Worm (Caenorhabditis elegans) whole organism, L2 larva: ENCODE results near the gene mlt-10.
A peak's percentile ranks its signal among the peaks of the same experiment; 100 is the strongest.

Source experiments
- C34F6.9 ChIP-seq: fragments of 150-350 bp; optimal IDR thresholded peaks from 2 replicates; lab custom pipeline; 2014; ENCODE audit warnings: missing biosample characterization, missing genetic modification characterization
- F13H6.1 ChIP-seq: sonication (generic microtip); optimal IDR thresholded peaks from 2 replicates; lab custom pipeline; 2016; ENCODE audit warnings: missing genetic modification characterization, missing compliant biosample characterization
- R02D3.7 ChIP-seq: fragments of 150-350 bp; optimal IDR thresholded peaks from 2 replicates; lab custom pipeline; 2014; ENCODE audit warnings: missing biosample characterization, missing genetic modification characterization
- ZK546.5 ChIP-seq: sonication (generic microtip); optimal IDR thresholded peaks from 2 replicates; lab custom pipeline; 2017; ENCODE audit warnings: missing biosample characterization, missing genetic modification characterization
- alr-1 ChIP-seq: fragments of 150-350 bp; optimal IDR thresholded peaks from 2 replicates; lab custom pipeline; 2014; ENCODE audit warnings: missing biosample characterization, missing genetic modification characterization
- ama-1 ChIP-seq: fragments of 150-350 bp; optimal IDR thresholded peaks from 2 replicates; lab custom pipeline; 2018; ENCODE audit warnings: inconsistent platforms
- blmp-1 ChIP-seq: sonication (generic microtip); optimal IDR thresholded peaks from 2 replicates; lab custom pipeline; 2017; ENCODE audit warnings: missing genetic modification characterization, mild to moderate bottlenecking, missing compliant biosample characterization, antibody characterized with exemption, moderate library complexity; ENCODE audit not compliant: insufficient read depth
- ceh-82 ChIP-seq: fragments of 150-350 bp; optimal IDR thresholded peaks from 2 replicates; lab custom pipeline; 2014; ENCODE audit warnings: missing biosample characterization, missing genetic modification characterization
- dmd-4 ChIP-seq: sonication (generic microtip); optimal IDR thresholded peaks from 2 replicates; lab custom pipeline; 2017; ENCODE audit warnings: missing biosample characterization, missing genetic modification characterization
- egl-27 ChIP-seq: sonication (generic microtip); optimal IDR thresholded peaks from 3 replicates; lab custom pipeline; 2017; ENCODE audit warnings: missing biosample characterization, missing genetic modification reagents, missing genetic modification characterization
- fos-1 ChIP-seq: fragments of 150-350 bp; optimal IDR thresholded peaks from 2 replicates; lab custom pipeline; 2014; ENCODE audit warnings: missing biosample characterization, missing genetic modification characterization
- gmeb-1 ChIP-seq: fragments of 150-350 bp; optimal IDR thresholded peaks from 2 replicates; lab custom pipeline; 2014; ENCODE audit warnings: missing biosample characterization, missing genetic modification characterization
- mab-5 ChIP-seq: fragments of 150-350 bp; optimal IDR thresholded peaks from 2 replicates; lab custom pipeline; 2014; ENCODE audit warnings: missing biosample characterization, missing genetic modification characterization
- mbf-1 ChIP-seq: sonication (generic microtip); optimal IDR thresholded peaks from 2 replicates; lab custom pipeline; 2017; ENCODE audit warnings: missing biosample characterization, missing genetic modification characterization
- nhr-11 ChIP-seq: fragments of 150-350 bp; optimal IDR thresholded peaks from 2 replicates; lab custom pipeline; 2014; ENCODE audit warnings: missing biosample characterization, missing genetic modification characterization
- nhr-12 ChIP-seq: fragments of 150-350 bp; optimal IDR thresholded peaks from 2 replicates; lab custom pipeline; 2014; ENCODE audit warnings: missing biosample characterization, missing genetic modification characterization
- nhr-129 ChIP-seq: fragments of 150-350 bp; optimal IDR thresholded peaks from 2 replicates; lab custom pipeline; 2014; ENCODE audit warnings: missing biosample characterization, missing genetic modification characterization
- nhr-21 ChIP-seq: fragments of 150-350 bp; optimal IDR thresholded peaks from 2 replicates; lab custom pipeline; 2014; ENCODE audit warnings: missing biosample characterization, missing genetic modification characterization
- nhr-23 ChIP-seq: fragments of 150-350 bp; optimal IDR thresholded peaks from 2 replicates; lab custom pipeline; 2014; ENCODE audit warnings: missing biosample characterization, missing genetic modification reagents, missing genetic modification characterization
- nhr-237 ChIP-seq: fragments of 150-350 bp; optimal IDR thresholded peaks from 2 replicates; lab custom pipeline; 2014; ENCODE audit warnings: missing biosample characterization, missing genetic modification characterization
- nhr-6 ChIP-seq: fragments of 150-350 bp; optimal IDR thresholded peaks from 2 replicates; lab custom pipeline; 2014; ENCODE audit warnings: missing biosample characterization, missing genetic modification characterization
- nhr-77 ChIP-seq: fragments of 150-350 bp; optimal IDR thresholded peaks from 2 replicates; lab custom pipeline; 2014; ENCODE audit warnings: missing biosample characterization, missing genetic modification characterization
- peb-1 ChIP-seq: fragments of 150-350 bp; optimal IDR thresholded peaks from 2 replicates; lab custom pipeline; 2014; ENCODE audit warnings: missing biosample characterization, missing genetic modification characterization
- sem-4 ChIP-seq: fragments of 150-350 bp; optimal IDR thresholded peaks from 2 replicates; lab custom pipeline; 2014; ENCODE audit warnings: missing biosample characterization, missing genetic modification reagents, missing genetic modification characterization
- skn-1 ChIP-seq: sonication (generic microtip); optimal IDR thresholded peaks from 2 replicates; lab custom pipeline; 2017; ENCODE audit warnings: missing biosample characterization, missing genetic modification characterization
- sma-3 ChIP-seq: sonication (generic microtip); optimal IDR thresholded peaks from 2 replicates; lab custom pipeline; 2016; ENCODE audit warnings: missing genetic modification reagents, missing genetic modification characterization, missing compliant biosample characterization
- sma-9 ChIP-seq, 2 experiments: fragments of 150-350 bp in 1 of 2; sonication (generic microtip) in 1 of 2; optimal IDR thresholded peaks; 2 replicates each; lab custom pipeline; 2014 to 2016; ENCODE audit warnings: missing genetic modification characterization in 2 of 2, mild to moderate bottlenecking in 1 of 2, missing biosample characterization in 1 of 2, missing compliant biosample characterization in 1 of 2, missing genetic modification reagents in 1 of 2, moderate library complexity in 1 of 2
- unc-39 ChIP-seq: fragments of 150-350 bp; optimal IDR thresholded peaks from 2 replicates; lab custom pipeline; 2014; ENCODE audit warnings: missing biosample characterization, missing genetic modification characterization
- unc-55 ChIP-seq: fragments of 150-350 bp; sonication (generic microtip); optimal IDR thresholded peaks from 3 replicates; lab custom pipeline; 2014; ENCODE audit warnings: missing biosample characterization, missing genetic modification reagents, missing genetic modification characterization
- unc-62 ChIP-seq: fragments of 150-350 bp; optimal IDR thresholded peaks from 2 replicates; lab custom pipeline; 2014; ENCODE audit warnings: missing biosample characterization, missing genetic modification reagents, missing genetic modification characterization
- zag-1 ChIP-seq: fragments of 150-350 bp; optimal IDR thresholded peaks from 2 replicates; lab custom pipeline; 2014; ENCODE audit warnings: missing biosample characterization, missing genetic modification characterization
- ztf-4 ChIP-seq: fragments of 150-350 bp; optimal IDR thresholded peaks from 2 replicates; lab custom pipeline; 2014; ENCODE audit warnings: missing biosample characterization, missing genetic modification characterization

Gene mlt-10

DNA sequence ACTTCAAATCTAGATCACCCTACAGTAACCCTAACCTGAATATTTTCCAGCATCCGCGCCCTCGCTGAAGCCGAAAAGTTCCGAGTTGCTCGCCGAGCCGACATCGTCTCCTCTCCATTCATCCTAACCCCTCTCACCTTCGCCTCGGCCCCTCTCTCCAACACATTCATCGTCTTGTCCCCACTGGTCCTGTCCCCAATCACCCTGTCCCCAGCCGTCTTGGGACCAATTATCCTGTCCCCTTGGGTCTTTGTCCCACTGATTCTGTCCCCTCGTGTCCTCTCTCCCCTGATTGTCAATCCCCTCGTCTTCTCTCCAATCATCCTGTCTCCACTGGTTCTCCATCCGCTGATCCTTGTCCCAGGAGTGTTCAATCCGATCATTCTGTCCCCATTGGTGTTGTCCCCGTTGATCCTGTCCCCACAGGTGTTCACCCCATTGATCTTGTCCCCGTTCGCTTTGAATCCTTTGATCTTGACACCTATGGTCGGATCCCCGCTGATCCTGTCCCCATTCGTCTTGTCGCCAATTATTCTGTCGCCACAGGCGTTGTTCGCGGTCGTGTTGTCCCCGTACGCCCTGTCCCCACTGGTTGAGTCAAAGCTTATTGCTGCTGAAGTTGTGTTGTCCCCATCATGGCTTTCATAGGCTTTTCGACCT is 4.9 kb downstream of the mlt-10 start, which contains the start of gene lips-7:
TSS of gene lips-7 (plus strand) at position 610 of the 660 bp plus-strand sequence.
- TF ChIP-seq ama-1 (lab: Kevin White, UChicago) (no peak), nhr-23 (tag; lab: Kevin White, UChicago) (no peak), nhr-77 (tag; lab: Kevin White, UChicago) (no peak), sem-4 (tag; lab: Kevin White, UChicago) (no peak), dmd-4 (tag; lab: Kevin White, UChicago) (no peak), gmeb-1 (no peak), C34F6.9 (tag; lab: Kevin White, UChicago) (no peak), nhr-237 (tag; lab: Kevin White, UChicago) (no peak), nhr-12 (no peak), ztf-4 (tag; lab: Kevin White, UChicago) (no peak), peb-1 (tag; lab: Kevin White, UChicago) (no peak), alr-1 (tag; lab: Kevin White, UChicago) (no peak)

DNA sequence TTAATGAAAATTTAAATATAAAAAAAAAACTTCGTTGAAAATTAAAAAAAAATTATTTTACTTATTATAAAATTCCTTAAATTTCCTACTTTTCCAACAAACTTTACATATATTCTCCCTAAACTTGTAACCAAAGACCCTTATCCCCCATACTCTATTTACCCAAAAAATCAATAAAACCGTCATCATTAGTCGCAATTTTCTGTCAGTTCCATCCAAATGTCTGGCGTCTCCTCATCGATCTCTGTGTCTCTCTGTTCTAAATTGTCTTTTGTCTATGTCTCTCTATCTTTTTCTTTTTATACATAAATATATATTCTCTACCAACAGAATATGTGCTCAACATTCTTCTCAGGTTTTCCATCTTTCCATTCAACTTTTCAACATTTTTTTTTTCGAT is 8.9 kb downstream of the mlt-10 start:
- TF ChIP-seq nhr-77 (tag; lab: Kevin White, UChicago), result no peak
- no peak for TF ChIP-seq nhr-21 (tag; lab: Kevin White, UChicago)
- peak; percentile 20 for TF ChIP-seq C34F6.9 (tag; lab: Kevin White, UChicago)
- no peak for TF ChIP-seq zag-1 (tag; lab: Kevin White, UChicago)

DNA sequence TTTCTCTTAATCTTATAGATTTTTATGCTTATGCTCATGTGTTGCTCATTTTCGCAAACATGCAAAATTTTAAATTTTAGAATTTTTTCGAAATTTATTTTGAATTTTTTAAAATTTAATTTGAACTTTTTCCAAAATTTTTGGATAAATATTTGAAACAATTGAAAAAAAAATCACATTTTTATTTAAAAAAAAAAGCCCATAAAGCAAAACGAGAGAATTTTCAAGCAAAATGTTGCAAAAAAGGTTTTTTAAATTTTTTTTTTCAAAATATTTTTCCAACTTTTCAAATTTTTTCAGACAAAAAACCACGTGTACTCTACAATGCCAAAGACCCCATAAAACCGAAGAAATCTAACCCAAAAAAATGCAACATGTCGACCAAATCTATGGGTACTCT is 9.7 kb downstream of the mlt-10 start, which contains the start of the genes C09E8.1 and C09E8.6:
TSS of gene C09E8.1 (plus strand) at position 301 of the 400 bp plus-strand sequence.
TSS of gene C09E8.6 (plus strand) at position 313 of the 400 bp plus-strand sequence.
- TF ChIP-seq ZK546.5 (tag; lab: Kevin White, UChicago), result no peak

DNA sequence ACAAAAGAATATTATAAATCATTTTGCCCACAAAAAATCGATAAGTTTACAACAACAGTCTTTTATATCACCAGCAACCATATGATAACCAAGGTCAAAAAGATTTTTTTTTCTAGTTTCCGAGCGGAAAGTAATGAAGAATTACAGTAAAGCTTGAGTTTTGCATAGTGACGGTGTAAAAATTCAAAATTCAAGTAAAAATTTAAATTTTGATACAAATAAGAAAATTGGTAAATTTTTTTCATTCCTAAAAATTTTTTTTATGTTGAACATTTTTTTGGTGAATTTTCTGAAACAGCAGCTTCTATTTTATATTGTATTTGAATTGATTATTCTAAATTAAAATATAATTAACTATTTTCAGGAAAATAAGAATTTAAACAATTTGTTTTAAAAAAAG is 22.3 kb downstream of the mlt-10 start, which contains the start of gene W08F4.5:
TSS of gene W08F4.5 (minus strand) at position 101 of the 400 bp plus-strand sequence.
- no peak for TF ChIP-seq blmp-1
- TF ChIP-seq nhr-21 (tag; lab: Kevin White, UChicago), result no peak
- TF ChIP-seq unc-62, result no peak
- no peak for TF ChIP-seq ceh-82 (tag; lab: Kevin White, UChicago)
- TF ChIP-seq dmd-4 (tag; lab: Kevin White, UChicago), result no peak
- no peak for TF ChIP-seq nhr-129 (tag; lab: Kevin White, UChicago)
- TF ChIP-seq egl-27 (tag; lab: Kevin White, UChicago), result no peak
- TF ChIP-seq ztf-4 (tag; lab: Kevin White, UChicago), result no peak
- TF ChIP-seq ZK546.5 (tag; lab: Kevin White, UChicago), result no peak
- TF ChIP-seq F13H6.1 (tag; lab: Kevin White, UChicago), result no peak
- TF ChIP-seq skn-1 (tag; lab: Kevin White, UChicago), result no peak
- no peak for TF ChIP-seq mbf-1 (tag; lab: Kevin White, UChicago)
- TF ChIP-seq mab-5 (tag; lab: Kevin White, UChicago), result no peak
- no peak for TF ChIP-seq peb-1 (tag; lab: Kevin White, UChicago)

DNA sequence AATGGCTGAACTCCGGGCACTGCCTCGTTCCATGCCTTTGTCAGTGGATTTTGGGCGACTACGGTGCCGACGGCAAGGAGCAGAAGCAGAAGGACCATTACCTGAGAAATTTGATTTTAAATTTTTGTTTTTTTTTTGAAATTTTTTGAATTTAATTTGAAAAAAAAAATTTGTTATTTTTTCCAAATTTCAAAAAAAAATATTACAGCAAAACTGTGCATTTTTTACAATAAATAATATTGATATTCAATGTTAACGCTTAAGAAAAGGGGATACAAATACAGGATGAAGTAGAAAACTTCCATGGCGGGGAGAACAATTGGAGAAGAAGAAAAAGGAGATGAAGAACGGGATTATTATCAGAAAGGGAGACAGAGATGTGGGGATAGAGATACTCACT is 25.5 kb downstream of the mlt-10 start, which contains the start of gene mlt-8:
TSS of gene mlt-8 (minus strand) at position 101 of the 400 bp plus-strand sequence.
- TF ChIP-seq nhr-11 (no peak), sem-4 (tag; lab: Kevin White, UChicago) (no peak), ama-1 (lab: Kevin White, UChicago) (no peak), nhr-6 (tag; lab: Kevin White, UChicago) (no peak), zag-1 (tag; lab: Kevin White, UChicago) (no peak), sma-9 (GFP tag; optimal IDR thresholded peaks at IDR 0.05; lab: Kevin White, UChicago) (no peak), sma-9 (tag; optimal IDR thresholded peaks at IDR 0.05; lab: Kevin White, UChicago) (no peak), skn-1 (tag; lab: Kevin White, UChicago) (no peak), unc-55 (GFP tag; lab: Kevin White, UChicago) (no peak), fos-1 (tag; lab: Kevin White, UChicago) (no peak), peb-1 (tag; lab: Kevin White, UChicago) (no peak), unc-39 (no peak), blmp-1 (no peak), sma-3 (GFP tag; lab: Kevin White, UChicago) (no peak), R02D3.7 (tag; lab: Kevin White, UChicago) (no peak)
